Fruit fly (Drosophila melanogaster) whole organism: ENCODE measurements around the gene CG6652.

ENCODE experiments used
- CG8478 ChIP-seq: fragments of >200 bp; optimal IDR thresholded peaks from 2 replicates; lab custom pipeline; 2018; ENCODE audit warnings: inconsistent platforms
- Dll ChIP-seq: fragments of >200 bp; optimal IDR thresholded peaks from 2 replicates; lab custom pipeline; 2017
- psq ChIP-seq: fragments of >200 bp; optimal IDR thresholded peaks from 2 replicates; lab custom pipeline; 2017

- TF ChIP-seq psq (no peak), CG8478 (no peak), Dll (lab: Kevin White, UChicago) (no peak)
Measured at dm6 chr3L:17042297-17042921, 19.8 kb upstream of the CG6652 start, which contains the start of the genes scaf6 and Papst2.
